Worm (Caenorhabditis elegans) whole organism, midembryonic: ENCODE measurements around the gene sdz-23.

Experiments used
- tab-1 ChIP-seq: fragments of 200-800 bp; sonication (Bioruptor generic); IDR thresholded peaks from 2 replicates; pipeline ENCODE4 v1.3.6; 2022; ENCODE audit warnings: missing genetic modification characterization, missing compliant biosample characterization
- ztf-29 ChIP-seq: fragments of 200-800 bp; sonication (Bioruptor generic); IDR thresholded peaks from 2 replicates; pipeline ENCODE4 v1.3.6; 2022; ENCODE audit warnings: missing genetic modification reagents, missing genetic modification characterization, missing compliant biosample characterization

- TF ChIP-seq ztf-29 (no peak), tab-1 (no peak)
Measured at ce11 chrV:8055170-8055569, 44.2 kb upstream of the sdz-23 start.
